Worm (Caenorhabditis elegans) whole organism, L4 larva: ENCODE results near the gene col-90.

Experiments used
- R02D3.7 ChIP-seq: fragments of 150-350 bp; sonication (generic microtip); optimal IDR thresholded peaks from 3 replicates; lab custom pipeline; 2014; ENCODE audit warnings: missing biosample characterization, missing genetic modification characterization
- ama-1 ChIP-seq: fragments of 150-350 bp; optimal IDR thresholded peaks from 2 replicates; lab custom pipeline; 2014; ENCODE audit warnings: inconsistent platforms, mixed read lengths
- dpl-1 ChIP-seq: fragments of 150-350 bp; optimal IDR thresholded peaks from 2 replicates; lab custom pipeline; 2014; ENCODE audit warnings: missing biosample characterization, missing genetic modification reagents, missing genetic modification characterization
- duxl-1 ChIP-seq: sonication (generic microtip); optimal IDR thresholded peaks from 2 replicates; lab custom pipeline; 2016; ENCODE audit warnings: mild to moderate bottlenecking, missing genetic modification characterization, moderate library complexity, missing compliant biosample characterization; ENCODE audit not compliant: poor library complexity
- skn-1 ChIP-seq: fragments of 150-350 bp; optimal IDR thresholded peaks from 2 replicates; lab custom pipeline; 2014; ENCODE audit warnings: missing biosample characterization, missing genetic modification characterization

- TF ChIP-seq duxl-1, result no peak
- no peak for TF ChIP-seq skn-1 (tag; lab: Kevin White, UChicago)
- no peak for TF ChIP-seq R02D3.7 (tag; lab: Kevin White, UChicago)
- TF ChIP-seq dpl-1 (GFP tag; lab: Kevin White, UChicago), result no peak
- TF ChIP-seq ama-1, result no peak
These were observed 8.3 kb downstream of the col-90 start, which contains the start of gene C29E4.9 for ce11 chrIII:7956965-7957364.
